Fruit fly (Drosophila melanogaster) whole organism, embryonic: ENCODE data around the gene CG13891.
A peak's percentile ranks its signal among the peaks of the same experiment; 100 is the strongest.

Experiments used
- nom ChIP-seq: fragments of 200-800 bp; sonication (Bioruptor generic); optimal IDR thresholded peaks from 2 replicates; lab custom pipeline; 2017; ENCODE audit warnings: missing biosample characterization, missing genetic modification characterization, mild to moderate bottlenecking, moderate library complexity, missing genetic modification reagents
- usp ChIP-seq: fragments of >200 bp; optimal IDR thresholded peaks from 2 replicates; lab custom pipeline; 2017; ENCODE audit warnings: missing biosample characterization, missing genetic modification characterization

The CG13891 gene

dm6 chr3L:385095-385494, 48.6 kb downstream of the CG13891 start:
- TF ChIP-seq nom: peak; percentile 28
- TF ChIP-seq usp (GFP tag; lab: Kevin White, UChicago): no peak
